Fruit fly (Drosophila melanogaster): ENCODE measurements around the gene CG32212.

dm6 chr3L:19499334-19499733 lies 12.0 kb downstream of the CG32212 start:
- TF ChIP-seq Xbp1 (GFP tag; optimal IDR thresholded peaks at IDR 0.05) (no peak), bab2 (GFP tag; optimal IDR thresholded peaks at IDR 0.05) (no peak)
